Fruit fly (Drosophila melanogaster) S2 (cell line): ENCODE measurements around the gene sesB.

Experiments
- CG8478 ChIP-seq: fragments of >200 bp; optimal IDR thresholded peaks from 2 replicates; lab custom pipeline; 2018
- CTCF ChIP-seq, 2 experiments: fragments of >200 bp; optimal IDR thresholded peaks; 2 replicates each; lab custom pipeline; 2018

DNA sequence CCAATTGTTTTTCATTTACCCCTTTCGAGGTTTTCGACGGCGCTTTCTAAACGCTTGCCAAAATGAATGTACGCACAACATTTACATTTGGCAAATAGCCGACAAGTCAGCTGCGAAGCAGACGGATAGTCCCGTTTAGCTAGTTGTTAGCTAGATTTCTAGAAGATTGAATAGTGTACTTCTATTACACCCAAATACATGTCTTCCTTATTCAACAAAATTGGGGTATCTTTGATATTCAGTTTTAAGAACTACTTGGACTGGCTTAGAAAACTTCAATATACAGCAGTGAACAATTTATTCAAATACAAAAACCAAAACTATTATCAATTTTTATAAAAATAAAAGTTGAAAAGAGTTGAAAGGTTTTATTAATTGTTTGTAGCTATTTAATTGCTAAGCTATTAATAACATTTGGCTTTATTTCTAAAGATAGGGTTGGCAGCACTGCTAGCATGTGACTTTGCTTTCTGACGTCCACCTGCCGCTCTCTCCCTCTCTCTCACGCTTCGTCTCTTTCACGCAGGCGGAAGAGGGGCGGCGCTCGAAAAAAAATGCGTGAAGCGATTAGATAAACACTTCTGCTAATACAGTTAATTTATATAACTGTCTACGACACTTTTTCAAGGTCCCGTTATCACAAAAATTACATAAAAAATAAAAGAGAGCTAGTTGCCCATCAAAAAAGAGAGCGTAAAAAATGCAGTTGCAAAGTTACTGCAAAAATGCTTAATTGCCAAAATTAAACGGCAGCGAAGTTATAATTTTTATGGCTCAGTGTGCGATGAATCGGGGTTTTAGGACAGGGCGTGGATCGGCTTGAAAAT is 1.7 kb downstream of the sesB start:
- TF ChIP-seq CG8478 (lab: Kevin White, UChicago), result no peak
- no peak for TF ChIP-seq CTCF (optimal IDR thresholded peaks at IDR 0.05; lab: Kevin White, UChicago)
